Worm (Caenorhabditis elegans) whole organism, L1 larva: ENCODE results near the gene F42F12.11.

ENCODE experiments used
- F16B12.6 ChIP-seq: fragments of 150-350 bp; optimal IDR thresholded peaks from 2 replicates; lab custom pipeline; 2014; ENCODE audit warnings: missing biosample characterization, missing genetic modification characterization
- aly-2 ChIP-seq: fragments of 150-350 bp; optimal IDR thresholded peaks from 2 replicates; lab custom pipeline; 2014; ENCODE audit warnings: missing biosample characterization, missing genetic modification characterization
- ama-1 ChIP-seq: fragments of 150-350 bp; optimal IDR thresholded peaks from 2 replicates; lab custom pipeline; 2014
- ceh-82 ChIP-seq, 3 experiments: fragments of 150-350 bp in 1 of 3; sonication (generic microtip) in 2 of 3; optimal IDR thresholded peaks; 2 replicates each; lab custom pipeline; 2014 to 2017; ENCODE audit warnings: missing biosample characterization in 3 of 3, missing genetic modification characterization in 3 of 3
- ces-1 ChIP-seq: fragments of 150-350 bp; optimal IDR thresholded peaks from 2 replicates; lab custom pipeline; 2014; ENCODE audit warnings: missing biosample characterization, missing genetic modification reagents, missing genetic modification characterization
- dpl-1 ChIP-seq, 3 experiments: fragments of 150-350 bp in 2 of 3; sonication (generic microtip) in 1 of 3; optimal IDR thresholded peaks; 2 replicates each; lab custom pipeline; 2014 to 2017; ENCODE audit warnings: missing biosample characterization in 3 of 3, missing genetic modification characterization in 3 of 3, missing genetic modification reagents in 3 of 3
- fkh-8 ChIP-seq: sonication (generic microtip); optimal IDR thresholded peaks from 2 replicates; lab custom pipeline; 2016; ENCODE audit warnings: mild to moderate bottlenecking, missing genetic modification characterization, missing compliant biosample characterization
- lin-13 ChIP-seq: fragments of 150-350 bp; optimal IDR thresholded peaks from 2 replicates; lab custom pipeline; 2014; ENCODE audit warnings: missing biosample characterization, missing genetic modification reagents, missing genetic modification characterization
- lin-15B ChIP-seq: fragments of 150-350 bp; sonication (generic microtip); optimal IDR thresholded peaks from 3 replicates; lab custom pipeline; 2014; ENCODE audit warnings: missing biosample characterization, missing genetic modification characterization
- mef-2 ChIP-seq: fragments of 150-350 bp; optimal IDR thresholded peaks from 2 replicates; lab custom pipeline; 2014; ENCODE audit warnings: missing biosample characterization, missing genetic modification characterization
- nhr-90 ChIP-seq: sonication (generic microtip); optimal IDR thresholded peaks from 2 replicates; lab custom pipeline; 2016; ENCODE audit warnings: mild to moderate bottlenecking, missing genetic modification characterization, missing compliant biosample characterization; ENCODE audit not compliant: poor library complexity
- unc-62 ChIP-seq: fragments of 150-350 bp; optimal IDR thresholded peaks from 2 replicates; lab custom pipeline; 2014; ENCODE audit warnings: missing biosample characterization, missing genetic modification reagents, missing genetic modification characterization

DNA sequence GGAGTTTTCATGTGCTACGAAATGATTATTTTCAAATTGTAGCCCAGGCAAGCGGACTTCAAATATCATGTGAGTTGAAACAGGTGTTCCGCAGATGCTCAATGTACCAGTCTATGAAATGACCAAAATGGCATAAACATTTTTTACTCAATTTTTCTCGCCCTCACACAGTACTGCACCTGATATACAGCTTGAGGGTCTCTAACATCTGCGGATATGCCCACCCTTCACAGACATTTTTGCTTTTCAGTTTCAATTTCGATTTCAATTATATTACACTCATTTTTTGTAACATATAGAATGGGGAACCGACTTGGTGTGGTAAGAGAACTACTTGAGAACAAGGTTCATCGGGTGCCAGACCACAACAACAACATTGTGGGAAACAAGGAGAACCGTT is at the start of gene F42F12.11:
- no peak for TF ChIP-seq nhr-90
- no peak for TF ChIP-seq aly-2 (tag; lab: Kevin White, UChicago)
- TF ChIP-seq ama-1 (lab: Kevin White, UChicago) = no peak
- no peak for TF ChIP-seq dpl-1 (GFP tag; optimal IDR thresholded peaks at IDR 0.05; lab: Kevin White, UChicago)
- TF ChIP-seq ces-1 (GFP tag; lab: Kevin White, UChicago) = no peak
- no peak for TF ChIP-seq ceh-82 (tag; optimal IDR thresholded peaks at IDR 0.05; lab: Kevin White, UChicago)
- no peak for TF ChIP-seq F16B12.6 (tag; lab: Kevin White, UChicago)
- TF ChIP-seq unc-62 = no peak
- no peak for TF ChIP-seq mef-2 (tag; lab: Kevin White, UChicago)
- no peak for TF ChIP-seq lin-15B (tag; lab: Kevin White, UChicago)
- TF ChIP-seq fkh-8 (tag; lab: Kevin White, UChicago) = no peak
- no peak for TF ChIP-seq lin-13
